Fruit fly (Drosophila melanogaster) whole organism, pupa: ENCODE measurements around the gene CG8673.

ENCODE experiments used
- CG10348 ChIP-seq: fragments of 200-800 bp; sonication (Bioruptor generic); IDR thresholded peaks from 2 replicates; pipeline ENCODE4 v1.3.6; 2022; ENCODE audit warnings: missing biosample characterization, missing genetic modification characterization
- CG12605 ChIP-seq: fragments of 200-800 bp; sonication (Bioruptor generic); IDR thresholded peaks from 2 replicates; pipeline ENCODE4 v1.3.6; 2022; ENCODE audit warnings: missing biosample characterization, missing genetic modification characterization
- CG13204 ChIP-seq: fragments of 200-800 bp; sonication (Bioruptor generic); optimal IDR thresholded peaks from 2 replicates; lab custom pipeline; 2018; ENCODE audit warnings: missing biosample characterization, mild to moderate bottlenecking, missing genetic modification characterization, moderate library complexity
- CG14655 ChIP-seq: fragments of 200-800 bp; sonication (Bioruptor generic); optimal IDR thresholded peaks from 3 replicates; lab custom pipeline; 2017; ENCODE audit warnings: mild to moderate bottlenecking, missing biosample characterization, missing genetic modification reagents, missing genetic modification characterization
- CG15710 ChIP-seq: fragments of 200-800 bp; sonication (Bioruptor generic); optimal IDR thresholded peaks from 2 replicates; lab custom pipeline; 2018; ENCODE audit warnings: missing biosample characterization, mild to moderate bottlenecking, missing genetic modification characterization, moderate library complexity
- CG17806 ChIP-seq: fragments of 200-800 bp; sonication (Bioruptor generic); optimal IDR thresholded peaks from 2 replicates; lab custom pipeline; 2018; ENCODE audit warnings: missing biosample characterization, mild to moderate bottlenecking, missing genetic modification characterization, moderate library complexity
- CG32121 ChIP-seq: fragments of 200-800 bp; sonication (Bioruptor generic); IDR thresholded peaks from 2 replicates; pipeline ENCODE4 v1.3.6; 2022; ENCODE audit warnings: missing biosample characterization, missing genetic modification characterization
- CG34367 ChIP-seq: fragments of 200-800 bp; sonication (Bioruptor generic); optimal IDR thresholded peaks from 2 replicates; lab custom pipeline; 2018; ENCODE audit warnings: missing biosample characterization, mild to moderate bottlenecking, missing genetic modification characterization
- CG4496 ChIP-seq: fragments of 200-800 bp; sonication (Bioruptor generic); IDR thresholded peaks from 3 replicates; pipeline ENCODE4 v1.3.6; 2022; ENCODE audit warnings: missing biosample characterization, missing genetic modification characterization
- CG8159 ChIP-seq: fragments of 200-800 bp; sonication (Bioruptor generic); optimal IDR thresholded peaks from 3 replicates; lab custom pipeline; 2018; ENCODE audit warnings: missing biosample characterization, mild to moderate bottlenecking, missing genetic modification characterization, moderate library complexity
- CG8301 ChIP-seq: fragments of 200-800 bp; sonication (Bioruptor generic); optimal IDR thresholded peaks from 2 replicates; lab custom pipeline; 2018; ENCODE audit warnings: missing biosample characterization, mild to moderate bottlenecking, missing genetic modification characterization
- CG9948 ChIP-seq: fragments of 200-800 bp; sonication (Bioruptor generic); optimal IDR thresholded peaks from 2 replicates; lab custom pipeline; 2018; ENCODE audit warnings: missing biosample characterization, mild to moderate bottlenecking, missing genetic modification characterization, moderate library complexity
- D1 ChIP-seq: fragments of 200-800 bp; sonication (Bioruptor generic); optimal IDR thresholded peaks from 2 replicates; lab custom pipeline; 2018; ENCODE audit warnings: missing biosample characterization, mild to moderate bottlenecking, missing genetic modification characterization, moderate library complexity
- EcR ChIP-seq: fragments of 200-800 bp; sonication (Bioruptor generic); optimal IDR thresholded peaks from 3 replicates; lab custom pipeline; 2019; ENCODE audit warnings: missing biosample characterization, missing genetic modification characterization, mild to moderate bottlenecking, moderate library complexity, missing genetic modification reagents
- Ets98B ChIP-seq: fragments of 200-800 bp; sonication (Bioruptor generic); IDR thresholded peaks from 2 replicates; pipeline ENCODE4 v1.3.6; 2022; ENCODE audit warnings: missing biosample characterization, missing genetic modification characterization
- Pif1A ChIP-seq: fragments of 200-800 bp; sonication (Bioruptor generic); optimal IDR thresholded peaks from 3 replicates; lab custom pipeline; 2016; ENCODE audit warnings: missing biosample characterization, missing genetic modification characterization
- Pif1B ChIP-seq: fragments of 200-800 bp; sonication (Bioruptor generic); optimal IDR thresholded peaks from 3 replicates; lab custom pipeline; 2016; ENCODE audit warnings: missing biosample characterization, missing genetic modification characterization
- Snoo ChIP-seq: fragments of 200-800 bp; sonication (Bioruptor generic); optimal IDR thresholded peaks from 3 replicates; lab custom pipeline; 2017; ENCODE audit warnings: missing biosample characterization, mild to moderate bottlenecking, missing genetic modification characterization, inconsistent platforms
- fd96Ca ChIP-seq: fragments of 200-800 bp; sonication (Bioruptor generic); IDR thresholded peaks from 3 replicates; pipeline ENCODE4 v1.3.6; 2022; ENCODE audit warnings: missing biosample characterization, missing genetic modification characterization
- gl ChIP-seq: fragments of 200-800 bp; sonication (Bioruptor generic); optimal IDR thresholded peaks from 2 replicates; lab custom pipeline; 2018; ENCODE audit warnings: missing biosample characterization, mild to moderate bottlenecking, missing genetic modification characterization
- rn ChIP-seq: fragments of 200-800 bp; sonication (Bioruptor generic); IDR thresholded peaks from 2 replicates; pipeline ENCODE4 v1.3.6; 2022; ENCODE audit warnings: missing biosample characterization, missing genetic modification characterization

CG8673 gene

DNA sequence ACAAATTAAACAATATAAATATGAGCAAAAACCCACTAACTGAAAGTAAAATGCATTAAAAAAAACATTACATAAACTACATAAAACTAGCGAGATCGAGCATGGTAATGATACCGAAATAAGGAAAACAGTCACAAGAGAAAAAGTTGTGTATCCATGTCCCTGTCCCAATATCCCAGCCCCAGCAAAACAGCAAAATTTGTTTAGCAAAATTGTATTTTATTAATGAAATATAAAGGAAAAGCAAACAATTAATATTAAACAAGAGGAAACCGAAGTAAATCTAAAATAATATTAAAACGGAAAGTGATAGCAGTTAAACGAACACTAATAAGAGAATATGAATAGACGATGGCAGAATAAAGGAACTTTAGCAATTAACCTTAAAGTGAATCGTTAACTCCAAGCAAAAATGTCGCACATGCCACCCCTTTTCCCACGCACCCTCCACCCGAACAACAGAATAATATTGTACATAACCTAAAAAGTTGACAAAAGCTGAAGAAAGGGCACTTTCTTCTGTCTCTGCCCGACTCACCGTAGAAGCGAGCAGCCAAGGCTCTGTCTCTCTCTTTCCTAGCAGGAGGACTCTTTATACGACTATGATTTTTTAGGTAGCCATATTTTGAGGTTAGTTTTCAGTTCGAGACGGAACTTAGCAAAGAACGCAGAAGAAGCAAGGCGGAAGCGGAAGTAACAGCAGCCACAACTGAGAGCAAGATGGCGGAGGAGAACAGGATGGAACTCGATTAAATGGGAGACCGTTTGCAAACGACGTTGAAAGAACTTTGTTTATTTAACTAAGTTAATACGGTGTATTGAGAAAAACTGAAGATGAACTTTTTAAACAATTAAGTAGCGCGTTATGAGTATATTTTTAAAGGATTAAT, 13.3 kb upstream of the CG8673 start:
- TF ChIP-seq Snoo (tag; lab: Kevin White, UChicago) (no peak), CG12605 (GFP tag; lab: Robert Waterston, UW) (no peak), EcR (GFP tag; lab: Kevin White, UChicago) (no peak), rn (GFP tag; lab: Robert Waterston, UW) (no peak), CG14655 (GFP tag; lab: Kevin White, UChicago) (no peak), CG17806 (tag; lab: Kevin White, UChicago) (no peak), fd96Ca (no peak), CG4496 (no peak), CG34367 (tag; lab: Kevin White, UChicago) (no peak), CG9948 (tag; lab: Kevin White, UChicago) (no peak), CG32121 (GFP tag; lab: Robert Waterston, UW) (no peak), CG8301 (tag; lab: Kevin White, UChicago) (no peak), CG10348 (GFP tag; lab: Robert Waterston, UW) (no peak), D1 (tag; lab: Kevin White, UChicago) (no peak), CG13204 (GFP tag; lab: Kevin White, UChicago) (no peak), CG8159 (tag; lab: Kevin White, UChicago) (no peak), CG15710 (tag; lab: Kevin White, UChicago) (no peak), Ets98B (GFP tag; lab: Robert Waterston, UW) (no peak), gl (no peak)

DNA sequence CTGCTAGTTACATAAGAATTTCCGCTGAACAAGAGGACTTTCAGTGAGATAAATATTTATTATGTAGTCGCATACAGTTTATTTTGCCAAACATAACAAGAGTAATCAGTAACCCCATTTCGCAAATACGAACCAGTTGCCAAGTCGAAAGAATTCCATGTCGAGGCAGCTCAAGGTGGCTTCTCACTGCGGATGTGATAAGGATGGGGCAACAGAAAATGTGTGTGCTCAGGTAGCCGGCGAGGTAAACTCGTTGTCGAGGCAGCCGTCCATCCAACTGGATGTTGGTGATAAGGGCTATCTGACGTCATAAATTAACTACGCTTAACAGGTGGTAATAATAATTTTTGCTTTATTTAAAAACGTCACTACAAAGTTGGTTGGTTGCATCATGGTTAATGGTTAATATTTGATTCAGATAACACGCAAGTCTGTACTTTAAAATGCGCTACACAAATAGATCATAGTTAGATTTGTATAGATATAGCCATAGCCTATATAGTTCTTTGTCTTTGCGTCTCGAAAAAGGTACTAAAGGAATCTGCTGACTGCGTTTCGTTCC, 7.4 kb upstream of the CG8673 start:
- no peak for TF ChIP-seq Snoo (tag; lab: Kevin White, UChicago)
- TF ChIP-seq CG10348 (GFP tag; lab: Robert Waterston, UW), result no peak
- no peak for TF ChIP-seq CG13204 (GFP tag; lab: Kevin White, UChicago)
- no peak for TF ChIP-seq rn (GFP tag; lab: Robert Waterston, UW)
- no peak for TF ChIP-seq CG17806 (tag; lab: Kevin White, UChicago)
- TF ChIP-seq CG9948 (tag; lab: Kevin White, UChicago), result no peak
- TF ChIP-seq Pif1B (GFP tag; lab: Kevin White, UChicago), result no peak
- TF ChIP-seq CG14655 (GFP tag; lab: Kevin White, UChicago), result no peak
- TF ChIP-seq D1 (tag; lab: Kevin White, UChicago), result no peak
- TF ChIP-seq CG4496, result no peak
- no peak for TF ChIP-seq Ets98B (GFP tag; lab: Robert Waterston, UW)
- no peak for TF ChIP-seq CG8301 (tag; lab: Kevin White, UChicago)
- TF ChIP-seq gl, result no peak
- no peak for TF ChIP-seq Pif1A
- no peak for TF ChIP-seq CG8159 (tag; lab: Kevin White, UChicago)
- no peak for TF ChIP-seq CG34367 (tag; lab: Kevin White, UChicago)
- no peak for TF ChIP-seq EcR (GFP tag; lab: Kevin White, UChicago)
- no peak for TF ChIP-seq CG12605 (GFP tag; lab: Robert Waterston, UW)
- TF ChIP-seq, all 21 proteins: peak for 0

DNA sequence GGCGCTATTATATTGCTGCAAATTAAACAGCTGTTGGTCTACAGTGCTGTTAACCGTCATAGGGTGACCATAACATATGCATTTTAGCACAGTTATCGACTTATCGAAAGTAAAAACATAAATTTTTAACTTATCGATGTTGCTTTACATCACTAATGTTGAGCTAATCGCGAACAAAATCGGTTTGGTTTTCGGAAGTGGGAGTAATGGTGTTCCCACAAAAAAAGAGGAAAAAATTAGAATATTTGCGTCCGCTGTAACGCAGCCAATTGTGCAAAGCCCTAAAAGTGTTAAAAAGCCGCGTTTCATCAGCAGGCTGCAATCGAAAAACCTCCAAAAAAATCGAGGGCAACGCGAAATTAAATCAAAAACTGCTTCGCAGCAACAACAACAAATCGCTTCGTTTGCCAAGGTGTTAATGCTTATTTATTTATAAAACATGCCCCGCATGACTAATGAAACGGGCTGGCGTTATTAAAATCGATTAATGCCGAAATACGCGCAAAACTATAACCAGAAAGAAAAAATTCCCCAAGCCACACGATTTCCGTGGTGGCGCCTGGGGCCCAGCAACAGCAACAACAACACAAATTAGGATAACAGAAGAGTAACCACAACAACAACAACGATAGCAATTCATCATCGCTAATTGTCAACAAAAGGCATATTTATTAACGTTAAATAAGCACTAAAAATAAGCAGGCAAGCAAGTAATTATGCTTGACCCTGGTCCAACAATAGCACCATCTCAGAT, 2.9 kb downstream of the CG8673 start, which contains the start of the genes CG12375 and CG8668:
Gene CG12375 (minus strand): TSS at position 42 of the 754 bp plus-strand sequence.
Gene CG8668 (plus strand): TSS at position 153 of the 754 bp plus-strand sequence.
- TF ChIP-seq CG12605 (GFP tag; lab: Robert Waterston, UW) (0 out of 2 replicates have a peak, but pooled peaks have one; percentile 6), fd96Ca (no peak), Ets98B (GFP tag; lab: Robert Waterston, UW) (no peak), CG32121 (GFP tag; lab: Robert Waterston, UW) (no peak), CG13204 (GFP tag; lab: Kevin White, UChicago) (no peak), Pif1B (GFP tag; lab: Kevin White, UChicago) (no peak), CG14655 (GFP tag; lab: Kevin White, UChicago) (no peak), EcR (GFP tag; lab: Kevin White, UChicago) (peak; percentile 32), D1 (tag; lab: Kevin White, UChicago) (no peak), CG8159 (tag; lab: Kevin White, UChicago) (no peak), Pif1A (no peak), CG8301 (tag; lab: Kevin White, UChicago) (no peak), CG9948 (tag; lab: Kevin White, UChicago) (no peak), CG10348 (GFP tag; lab: Robert Waterston, UW) (no peak), CG4496 (peak; percentile 46; the same call in 2 of the 3 replicates), rn (GFP tag; lab: Robert Waterston, UW) (no peak)

DNA sequence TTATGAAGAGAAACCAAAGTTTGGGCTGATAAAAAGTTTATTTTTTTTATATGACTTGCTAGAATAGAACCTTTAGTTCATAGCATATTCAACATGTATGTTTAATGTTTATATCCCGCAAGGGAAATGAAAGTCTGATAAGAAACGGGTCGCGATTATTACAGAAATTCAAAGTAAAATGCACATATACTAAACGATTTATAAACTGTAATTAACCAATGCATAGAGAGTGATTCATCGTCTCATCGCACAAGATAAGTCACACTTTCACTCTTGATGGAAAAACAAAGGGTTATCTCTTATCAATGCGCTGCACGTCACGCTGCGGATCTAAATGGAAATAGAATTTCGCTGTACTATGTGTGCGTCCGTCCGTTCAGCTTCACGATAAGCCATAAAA, 4.8 kb downstream of the CG8673 start:
- TF ChIP-seq CG4496 (0 out of 3 replicates have a peak, but pooled peaks have one; percentile 6), CG8159 (tag; lab: Kevin White, UChicago) (no peak), CG32121 (GFP tag; lab: Robert Waterston, UW) (no peak), CG10348 (GFP tag; lab: Robert Waterston, UW) (no peak), CG8301 (tag; lab: Kevin White, UChicago) (no peak)
